Worm (Caenorhabditis elegans) whole organism, L1 larva: ENCODE measurements around the gene F17H10.4.

Experiments used
- ceh-82 ChIP-seq, 3 experiments: fragments of 150-350 bp in 1 of 3; sonication (generic microtip) in 2 of 3; optimal IDR thresholded peaks; 2 replicates each; lab custom pipeline; 2014 to 2017; ENCODE audit warnings: missing biosample characterization in 3 of 3, missing genetic modification characterization in 3 of 3
- efl-3 ChIP-seq: fragments of 200-800 bp; sonication (Bioruptor generic); optimal IDR thresholded peaks from 2 replicates; lab custom pipeline; 2018; ENCODE audit warnings: mild to moderate bottlenecking, missing genetic modification characterization, missing compliant biosample characterization
- elt-3 ChIP-seq, 6 experiments: fragments of 150-350 bp in 1 of 6; sonication (generic microtip); optimal IDR thresholded peaks; 2 replicates each; lab custom pipeline; 2017 to 2018; ENCODE audit warnings: missing biosample characterization in 6 of 6, missing genetic modification characterization in 6 of 6, inconsistent platforms in 1 of 6
- lin-13 ChIP-seq: fragments of 150-350 bp; optimal IDR thresholded peaks from 2 replicates; lab custom pipeline; 2014; ENCODE audit warnings: missing biosample characterization, missing genetic modification reagents, missing genetic modification characterization
- lin-35 ChIP-seq, 2 experiments: fragments of 150-350 bp; optimal IDR thresholded peaks; 2 replicates each; lab custom pipeline; 2014; ENCODE audit warnings: missing biosample characterization in 2 of 2, missing genetic modification characterization in 2 of 2, missing genetic modification reagents in 2 of 2
- nhr-19 ChIP-seq: fragments of 200-800 bp; sonication (Bioruptor generic); conservative IDR thresholded peaks from 2 replicates; pipeline ENCODE4 v1.3.6; 2022; ENCODE audit warnings: missing genetic modification characterization, missing compliant biosample characterization
- nhr-76 ChIP-seq: sonication (generic microtip); optimal IDR thresholded peaks from 2 replicates; lab custom pipeline; 2017; ENCODE audit warnings: missing biosample characterization, missing genetic modification characterization
- pqm-1 ChIP-seq: sonication (generic microtip); optimal IDR thresholded peaks from 3 replicates; lab custom pipeline; 2017; ENCODE audit warnings: missing biosample characterization, missing genetic modification characterization
- snpc-4 ChIP-seq: fragments of 150-350 bp; optimal IDR thresholded peaks from 2 replicates; lab custom pipeline; 2014; ENCODE audit warnings: missing biosample characterization, missing genetic modification characterization
- unc-30 ChIP-seq: sonication (generic microtip); optimal IDR thresholded peaks from 2 replicates; lab custom pipeline; 2017; ENCODE audit warnings: missing biosample characterization, missing genetic modification characterization
- unc-86 ChIP-seq: sonication (generic microtip); optimal IDR thresholded peaks from 2 replicates; lab custom pipeline; 2016; ENCODE audit warnings: missing genetic modification characterization, missing compliant biosample characterization
- zag-1 ChIP-seq: fragments of 150-350 bp; optimal IDR thresholded peaks from 2 replicates; lab custom pipeline; 2014; ENCODE audit warnings: missing biosample characterization, missing genetic modification characterization

- TF ChIP-seq efl-3 (GFP tag; lab: Kevin White, UChicago) (no peak), nhr-76 (tag; lab: Kevin White, UChicago) (no peak), nhr-19 (GFP tag; lab: Robert Waterston, UW) (no peak), ceh-82 (tag; optimal IDR thresholded peaks at IDR 0.05; lab: Kevin White, UChicago) (no peak), zag-1 (tag; lab: Kevin White, UChicago) (no peak), snpc-4 (tag; lab: Kevin White, UChicago) (no peak), pqm-1 (tag; lab: Kevin White, UChicago) (no peak), elt-3 (tag; optimal IDR thresholded peaks at IDR 0.05; lab: Kevin White, UChicago) (no peak), unc-86 (tag; lab: Kevin White, UChicago) (no peak), lin-13 (GFP tag; lab: Kevin White, UChicago) (no peak), unc-30 (no peak), lin-35 (GFP tag; optimal IDR thresholded peaks at IDR 0.05; lab: Kevin White, UChicago) (no peak)
These were observed 25.9 kb downstream of the F17H10.4 start, which contains the start of gene R03G8.6 for ce11 chrX:13100410-13100809.
